Fruit fly (Drosophila melanogaster) whole organism, embryonic: ENCODE measurements around the gene Vha36-3.

Source experiments
- Ada2b ChIP-seq: fragments of 200-800 bp; sonication (Bioruptor generic); IDR thresholded peaks from 2 replicates; pipeline ENCODE4 v1.3.6; 2022; ENCODE audit warnings: missing biosample characterization, missing genetic modification characterization
- Bdp1 ChIP-seq: fragments of 200-800 bp; sonication (Bioruptor generic); optimal IDR thresholded peaks from 3 replicates; lab custom pipeline; 2016; ENCODE audit warnings: missing biosample characterization, missing genetic modification characterization
- CG10431 ChIP-seq: fragments of 200-800 bp; sonication (Bioruptor generic); optimal IDR thresholded peaks from 3 replicates; lab custom pipeline; 2018; ENCODE audit warnings: missing biosample characterization, mild to moderate bottlenecking, missing genetic modification characterization
- CG10565 ChIP-seq: fragments of 200-800 bp; sonication (Bioruptor generic); optimal IDR thresholded peaks from 3 replicates; lab custom pipeline; 2016; ENCODE audit warnings: missing biosample characterization, mild to moderate bottlenecking, missing genetic modification characterization
- CG10654 ChIP-seq: fragments of 200-800 bp; sonication (Bioruptor generic); optimal IDR thresholded peaks from 2 replicates; lab custom pipeline; 2016; ENCODE audit warnings: missing biosample characterization, missing genetic modification characterization
- CG10979 ChIP-seq: fragments of 200-800 bp; sonication (Bioruptor generic); optimal IDR thresholded peaks from 2 replicates; lab custom pipeline; 2018; ENCODE audit warnings: missing biosample characterization, mild to moderate bottlenecking, missing genetic modification characterization, moderate library complexity
- CG12391 ChIP-seq: fragments of 200-800 bp; sonication (Bioruptor generic); optimal IDR thresholded peaks from 3 replicates; lab custom pipeline; 2018; ENCODE audit warnings: missing biosample characterization, mild to moderate bottlenecking, missing genetic modification characterization, moderate library complexity
- CG12659 ChIP-seq: fragments of 200-800 bp; sonication (Bioruptor generic); optimal IDR thresholded peaks from 3 replicates; lab custom pipeline; 2017; ENCODE audit warnings: mild to moderate bottlenecking, missing biosample characterization, missing genetic modification reagents, missing genetic modification characterization
- CG12744 ChIP-seq: fragments of 200-800 bp; sonication (Bioruptor generic); optimal IDR thresholded peaks from 2 replicates; lab custom pipeline; 2016; ENCODE audit warnings: missing biosample characterization, missing genetic modification characterization
- CG16779 ChIP-seq: fragments of 200-800 bp; sonication (Bioruptor generic); IDR thresholded peaks from 2 replicates; pipeline ENCODE4 v1.3.6; 2022; ENCODE audit warnings: missing biosample characterization, missing genetic modification characterization
- CG17361 ChIP-seq: fragments of 200-800 bp; sonication (Bioruptor generic); IDR thresholded peaks from 3 replicates; pipeline ENCODE4 v1.3.6; 2022; ENCODE audit warnings: missing biosample characterization, missing genetic modification characterization
- CG17912 ChIP-seq: fragments of 200-800 bp; sonication (Bioruptor generic); optimal IDR thresholded peaks from 2 replicates; lab custom pipeline; 2018; ENCODE audit warnings: missing biosample characterization, mild to moderate bottlenecking, missing genetic modification characterization
- CG18262 ChIP-seq: fragments of 200-800 bp; optimal IDR thresholded peaks from 3 replicates; lab custom pipeline; 2019; ENCODE audit warnings: missing biosample characterization, mild to moderate bottlenecking, missing genetic modification characterization, moderate library complexity
- CG2129 ChIP-seq: fragments of 200-800 bp; sonication (Bioruptor generic); IDR thresholded peaks from 2 replicates; pipeline ENCODE4 v1.3.6; 2022; ENCODE audit warnings: missing biosample characterization, missing genetic modification characterization; ENCODE audit not compliant: partially characterized antibody
- CG2199 ChIP-seq: fragments of 200-800 bp; sonication (Bioruptor generic); IDR thresholded peaks from 3 replicates; pipeline ENCODE4 v1.3.6; 2022; ENCODE audit warnings: missing biosample characterization, missing genetic modification characterization
- CG2678 ChIP-seq: fragments of 200-800 bp; sonication (Bioruptor generic); optimal IDR thresholded peaks from 3 replicates; lab custom pipeline; 2019; ENCODE audit warnings: missing biosample characterization, mild to moderate bottlenecking, missing genetic modification characterization, moderate library complexity
- CG30431 ChIP-seq: fragments of 200-800 bp; sonication (Bioruptor generic); optimal IDR thresholded peaks from 2 replicates; lab custom pipeline; 2017; ENCODE audit warnings: missing biosample characterization, missing genetic modification characterization
- CG32772 ChIP-seq: fragments of 200-800 bp; sonication (Bioruptor generic); IDR thresholded peaks from 2 replicates; pipeline ENCODE4 v1.3.6; 2022; ENCODE audit warnings: missing biosample characterization, missing genetic modification characterization
- CG3838 ChIP-seq: fragments of 200-800 bp; sonication (Bioruptor generic); optimal IDR thresholded peaks from 3 replicates; lab custom pipeline; 2016; ENCODE audit warnings: missing biosample characterization, missing genetic modification characterization
- CG4854 ChIP-seq: fragments of 200-800 bp; sonication (Bioruptor generic); optimal IDR thresholded peaks from 2 replicates; lab custom pipeline; 2016; ENCODE audit warnings: missing biosample characterization, missing genetic modification characterization, inconsistent platforms
- CG7786 ChIP-seq: fragments of 200-800 bp; sonication (Bioruptor generic); optimal IDR thresholded peaks from 2 replicates; lab custom pipeline; 2016; ENCODE audit warnings: missing biosample characterization, missing genetic modification characterization
- CG8290 ChIP-seq, 3 experiments: fragments of 200-800 bp; sonication (Bioruptor generic); optimal IDR thresholded peaks; 2 replicates each; lab custom pipeline; 2016 to 2019; ENCODE audit warnings: missing biosample characterization in 3 of 3, missing genetic modification characterization in 3 of 3, mild to moderate bottlenecking in 2 of 3, moderate library complexity in 1 of 3
- Chrac-16 ChIP-seq: fragments of 200-800 bp; sonication (Bioruptor generic); optimal IDR thresholded peaks from 3 replicates; lab custom pipeline; 2016; ENCODE audit warnings: missing biosample characterization, missing genetic modification characterization
- Doc2 ChIP-seq: fragments of 200-800 bp; sonication (Bioruptor generic); IDR thresholded peaks from 2 replicates; pipeline ENCODE4 v1.3.6; 2022; ENCODE audit warnings: missing biosample characterization, missing genetic modification characterization
- E2f1 ChIP-seq: fragments of 200-800 bp; sonication (Bioruptor generic); IDR thresholded peaks from 2 replicates; pipeline ENCODE4 v1.3.6; 2022; ENCODE audit warnings: missing biosample characterization, missing genetic modification characterization
- Eip74EF ChIP-seq, 2 experiments: fragments of 200-800 bp in 1 of 2; fragments of >200 bp in 1 of 2; sonication (Bioruptor generic) in 1 of 2; optimal IDR thresholded peaks; 2 replicates each; lab custom pipeline; 2017 to 2019; ENCODE audit warnings: missing biosample characterization in 2 of 2, missing genetic modification characterization in 2 of 2, mild to moderate bottlenecking in 1 of 2, moderate library complexity in 1 of 2
- Fer1 ChIP-seq: fragments of 200-800 bp; sonication (Bioruptor generic); optimal IDR thresholded peaks from 2 replicates; lab custom pipeline; 2017; ENCODE audit warnings: missing biosample characterization, mild to moderate bottlenecking, missing genetic modification characterization
- HLH4C ChIP-seq: fragments of 200-800 bp; sonication (Bioruptor generic); IDR thresholded peaks from 3 replicates; pipeline ENCODE4 v1.3.6; 2022; ENCODE audit warnings: missing biosample characterization, missing genetic modification characterization; ENCODE audit not compliant: partially characterized antibody
- HLHmδ ChIP-seq: fragments of 200-800 bp; sonication (Bioruptor generic); optimal IDR thresholded peaks from 2 replicates; lab custom pipeline; 2018; ENCODE audit warnings: missing biosample characterization, mild to moderate bottlenecking, missing genetic modification characterization, moderate library complexity
- Jarid2 ChIP-seq: fragments of 200-800 bp; sonication (Bioruptor generic); optimal IDR thresholded peaks from 3 replicates; lab custom pipeline; 2017; ENCODE audit warnings: mild to moderate bottlenecking, missing biosample characterization, missing genetic modification reagents, missing genetic modification characterization
- Med ChIP-seq: fragments of 200-800 bp; sonication (Bioruptor generic); peaks from one replicate; lab custom pipeline; 2016; ENCODE audit warnings: missing biosample characterization, missing genetic modification characterization, mild to moderate bottlenecking, inconsistent platforms, moderate library complexity
- NfI ChIP-seq: fragments of 200-800 bp; sonication (Bioruptor generic); optimal IDR thresholded peaks from 3 replicates; lab custom pipeline; 2018; ENCODE audit warnings: missing biosample characterization, mild to moderate bottlenecking, missing genetic modification characterization, moderate library complexity
- Pdp1 ChIP-seq, 2 experiments: fragments of 200-800 bp; sonication (Bioruptor generic); optimal IDR thresholded peaks; 3 replicates each; lab custom pipeline; 2016; ENCODE audit warnings: missing biosample characterization in 2 of 2, missing genetic modification characterization in 2 of 2, mild to moderate bottlenecking in 1 of 2, moderate library complexity in 1 of 2
- Sin3A ChIP-seq: fragments of >200 bp; optimal IDR thresholded peaks from 2 replicates; lab custom pipeline; 2018
- Taf1 ChIP-seq: fragments of 200-800 bp; sonication (Bioruptor generic); IDR thresholded peaks from 2 replicates; pipeline ENCODE4 v1.3.6; 2022; ENCODE audit warnings: missing biosample characterization, missing genetic modification characterization
- bab2 ChIP-seq: fragments of 200-800 bp; sonication (Bioruptor generic); optimal IDR thresholded peaks from 2 replicates; lab custom pipeline; 2016; ENCODE audit warnings: missing biosample characterization, missing genetic modification characterization
- ftz-f1 ChIP-seq: fragments of 200-800 bp; sonication (Bioruptor generic); optimal IDR thresholded peaks from 2 replicates; lab custom pipeline; 2016; ENCODE audit warnings: missing biosample characterization, missing genetic modification characterization
- fu2 ChIP-seq: fragments of 200-800 bp; sonication (Bioruptor generic); optimal IDR thresholded peaks from 2 replicates; lab custom pipeline; 2016; ENCODE audit warnings: missing biosample characterization, missing genetic modification characterization
- grau ChIP-seq: fragments of 200-800 bp; optimal IDR thresholded peaks from 3 replicates; lab custom pipeline; 2019; ENCODE audit warnings: missing biosample characterization, mild to moderate bottlenecking, missing genetic modification characterization, moderate library complexity
- ken ChIP-seq: fragments of 200-800 bp; sonication (Bioruptor generic); IDR thresholded peaks from 3 replicates; pipeline ENCODE4 v1.3.6; 2022; ENCODE audit warnings: missing biosample characterization, missing genetic modification characterization
- nmo ChIP-seq: fragments of 200-800 bp; sonication (Bioruptor generic); optimal IDR thresholded peaks from 2 replicates; lab custom pipeline; 2018; ENCODE audit warnings: missing biosample characterization, mild to moderate bottlenecking, missing genetic modification characterization, moderate library complexity
- pan ChIP-seq, 4 experiments: fragments of >200 bp in 3 of 4; fragments of 200-800 bp in 1 of 4; sonication (Bioruptor generic) in 1 of 4; optimal IDR thresholded peaks in 3 of 4; IDR thresholded peaks in 1 of 4; 2 replicates each; pipeline versions ENCODE4 v1.3.6 to Lab custom; 2017 to 2022; ENCODE audit warnings: missing biosample characterization in 2 of 4, missing genetic modification characterization in 2 of 4, mixed read lengths in 1 of 4
- pb ChIP-seq: fragments of 200-800 bp; sonication (Bioruptor generic); optimal IDR thresholded peaks from 3 replicates; lab custom pipeline; 2016; ENCODE audit warnings: missing biosample characterization, missing genetic modification characterization
- pum ChIP-seq: fragments of 200-800 bp; sonication (Bioruptor generic); optimal IDR thresholded peaks from 2 replicates; lab custom pipeline; 2016; ENCODE audit warnings: missing biosample characterization, missing genetic modification characterization
- rib ChIP-seq: fragments of 200-800 bp; sonication (Bioruptor generic); IDR thresholded peaks from 2 replicates; pipeline ENCODE4 v1.3.6; 2022; ENCODE audit warnings: missing biosample characterization, missing genetic modification characterization
- sr ChIP-seq: fragments of 200-800 bp; sonication (Bioruptor generic); IDR thresholded peaks from 3 replicates; pipeline ENCODE4 v1.3.6; 2022; ENCODE audit warnings: missing biosample characterization, missing genetic modification characterization
- unc-4 ChIP-seq: fragments of 200-800 bp; sonication (Bioruptor generic); IDR thresholded peaks from 2 replicates; pipeline ENCODE4 v1.3.6; 2022; ENCODE audit warnings: missing biosample characterization, missing genetic modification characterization; ENCODE audit not compliant: partially characterized antibody
- wor ChIP-seq: fragments of 200-800 bp; sonication (Bioruptor generic); IDR thresholded peaks from 2 replicates; pipeline ENCODE4 v1.3.6; 2022; ENCODE audit warnings: missing biosample characterization, missing genetic modification characterization
- zen2 ChIP-seq: fragments of 200-800 bp; sonication (Bioruptor generic); IDR thresholded peaks from 3 replicates; pipeline ENCODE4 v1.3.6; 2022; ENCODE audit warnings: missing biosample characterization, missing genetic modification characterization; ENCODE audit not compliant: partially characterized antibody

The Vha36-3 gene

DNA sequence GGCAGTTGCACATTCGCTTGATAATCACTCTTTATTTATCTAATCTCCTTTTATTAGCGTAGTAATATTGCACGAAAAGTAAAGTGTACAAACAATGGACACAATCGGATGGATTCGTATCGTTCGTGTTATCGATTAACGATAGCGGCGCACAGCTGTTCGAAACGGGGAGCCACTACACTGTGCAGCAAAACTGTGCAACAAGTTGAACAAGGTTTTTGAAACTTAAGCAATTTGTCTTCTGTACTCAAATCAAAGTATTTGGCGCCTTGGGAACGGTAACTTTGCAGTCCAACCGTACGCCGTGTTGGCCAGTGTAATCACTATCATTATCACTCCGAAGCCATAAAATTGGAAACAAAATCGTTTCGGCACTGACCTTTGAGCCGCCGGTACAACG is 39.3 kb upstream of the Vha36-3 start, which contains the start of the genes Tsp3A and Seipin (continued):
- peak; percentile 91 for TF ChIP-seq Fer1 (GFP tag; lab: Kevin White, UChicago)
- peak; percentile 92 for TF ChIP-seq CG16779 (GFP tag; lab: Robert Waterston, UW)
- TF ChIP-seq CG12659 (GFP tag; lab: Kevin White, UChicago): peak; percentile 88
- TF ChIP-seq Pdp1 (GFP tag; optimal IDR thresholded peaks at IDR 0.05; lab: Kevin White, UChicago): peak; percentile 75 to 84
- peak; percentile 85 for TF ChIP-seq CG32772 (GFP tag; lab: Robert Waterston, UW)
- TF ChIP-seq CG2199: 0 out of 3 replicates have a peak, but pooled peaks have one; percentile 52
- TF ChIP-seq CG10979 (tag; lab: Kevin White, UChicago): peak; percentile 70
- TF ChIP-seq CG2129: no peak
- TF ChIP-seq CG10565 (GFP tag; lab: Kevin White, UChicago): no peak
- peak; percentile 99 for TF ChIP-seq Med (GFP tag; lab: Kevin White, UChicago)
- peak; percentile 57 for TF ChIP-seq pum (GFP tag; lab: Kevin White, UChicago)
- peak; percentile 53 for TF ChIP-seq wor
- TF ChIP-seq NfI: peak; percentile 84
- TF ChIP-seq HLH4C: peak; percentile 67
- TF ChIP-seq HLHmδ: no peak
- peak; percentile 77 for TF ChIP-seq bab2 (GFP tag; lab: Kevin White, UChicago)
- peak; percentile 78 for TF ChIP-seq Ada2b (GFP tag; lab: Robert Waterston, UW)
- peak; percentile 79 for TF ChIP-seq CG10654 (GFP tag; lab: Kevin White, UChicago)
- peak; percentile 77 for TF ChIP-seq CG12391 (tag; lab: Kevin White, UChicago)
- peak; percentile 78 for TF ChIP-seq CG17361
- TF ChIP-seq CG3838: no peak
- peak; percentile 55; the same call in 2 of the 3 replicates for TF ChIP-seq sr (GFP tag; lab: Robert Waterston, UW)
- peak in 1 of 2 experiments; percentile 70 for TF ChIP-seq Eip74EF (GFP tag; optimal IDR thresholded peaks at IDR 0.05; lab: Kevin White, UChicago)
- peak; percentile 61 for TF ChIP-seq CG30431
- no peak for TF ChIP-seq pan (optimal IDR thresholded peaks at IDR 0.05; lab: Kevin White, UChicago)
- peak in 1 of 2 experiments; percentile 92 for TF ChIP-seq pan (GFP tag; optimal IDR thresholded peaks at IDR 0.05 in 1 of 2, IDR thresholded peaks at IDR 0.05 in 1 of 2)
- peak; percentile 85 for TF ChIP-seq CG7786 (GFP tag; lab: Kevin White, UChicago)
- TF ChIP-seq CG17912 (GFP tag; lab: Kevin White, UChicago): no peak
- peak; percentile 45 for TF ChIP-seq fu2 (GFP tag; lab: Kevin White, UChicago)
- peak; percentile 65 for TF ChIP-seq ftz-f1 (GFP tag; lab: Kevin White, UChicago)
- TF ChIP-seq CG8290 (GFP tag; optimal IDR thresholded peaks at IDR 0.05; lab: Kevin White, UChicago): peak; percentile 35
- peak in 1 of 2 experiments; percentile 98 for TF ChIP-seq CG8290 (tag; optimal IDR thresholded peaks at IDR 0.05; lab: Kevin White, UChicago)
- TF ChIP-seq CG10431 (GFP tag; lab: Kevin White, UChicago): peak; percentile 5
- TF ChIP-seq Jarid2 (GFP tag; lab: Kevin White, UChicago): no peak
- TF ChIP-seq Chrac-16: peak; percentile 73
- peak; percentile 80 for TF ChIP-seq pb (GFP tag; lab: Kevin White, UChicago)
- TF ChIP-seq Bdp1 (GFP tag; lab: Kevin White, UChicago): peak; percentile 47
- TF ChIP-seq unc-4 (GFP tag; lab: Robert Waterston, UW): peak; percentile 57
- TF ChIP-seq CG12744 (GFP tag; lab: Kevin White, UChicago): peak; percentile 72
- TF ChIP-seq CG2678 (tag; lab: Kevin White, UChicago): peak; percentile 91
- no peak for TF ChIP-seq Sin3A
- TF ChIP-seq rib (GFP tag; lab: Robert Waterston, UW): peak; percentile 86
- peak; percentile 73 for TF ChIP-seq CG4854 (GFP tag; lab: Kevin White, UChicago)
- peak; percentile 83 for TF ChIP-seq Taf1 (GFP tag; lab: Robert Waterston, UW)
- TF ChIP-seq nmo (GFP tag; lab: Kevin White, UChicago): peak; percentile 80
- TF ChIP-seq grau (tag; lab: Kevin White, UChicago): peak; percentile 83
- peak; percentile 78 for TF ChIP-seq CG18262
- TF ChIP-seq Doc2 (GFP tag; lab: Robert Waterston, UW): no peak
- peak; percentile 82; the same call in 2 of the 3 replicates for TF ChIP-seq ken (GFP tag; lab: Robert Waterston, UW)
- peak; percentile 88 for TF ChIP-seq E2f1
- TF ChIP-seq zen2: peak; percentile 16; the same call in 1 of the 3 replicates
